Fruit fly (Drosophila melanogaster) whole organism, prepupa: ENCODE measurements around the gene inaF-A.

Experiments used
- Blimp-1 ChIP-seq: fragments of 200-800 bp; sonication (Bioruptor generic); optimal IDR thresholded peaks from 3 replicates; lab custom pipeline; 2017; ENCODE audit warnings: missing biosample characterization, missing genetic modification characterization, mild to moderate bottlenecking, moderate library complexity, missing genetic modification reagents
- CG11294 ChIP-seq: fragments of 200-800 bp; sonication (Bioruptor generic); IDR thresholded peaks from 2 replicates; pipeline ENCODE4 v1.3.6; 2022; ENCODE audit warnings: missing biosample characterization, missing genetic modification characterization
- CG11762 ChIP-seq: fragments of 200-800 bp; sonication (Bioruptor generic); optimal IDR thresholded peaks from 3 replicates; lab custom pipeline; 2016; ENCODE audit warnings: missing biosample characterization, missing genetic modification characterization; ENCODE audit not compliant: insufficient read depth
- CG11902 ChIP-seq: fragments of 200-800 bp; sonication (Bioruptor generic); optimal IDR thresholded peaks from 3 replicates; lab custom pipeline; 2016; ENCODE audit warnings: missing biosample characterization, missing genetic modification characterization
- CG15336 ChIP-seq: fragments of 200-800 bp; sonication (Bioruptor generic); IDR thresholded peaks from 2 replicates; pipeline ENCODE4 v1.3.6; 2022; ENCODE audit warnings: missing biosample characterization, missing genetic modification characterization
- CG16779 ChIP-seq: fragments of 200-800 bp; sonication (Bioruptor generic); optimal IDR thresholded peaks from 3 replicates; lab custom pipeline; 2017; ENCODE audit warnings: missing biosample characterization, mild to moderate bottlenecking, missing genetic modification characterization
- CG3032 ChIP-seq: fragments of 200-800 bp; optimal IDR thresholded peaks from 2 replicates; lab custom pipeline; 2019; ENCODE audit warnings: missing biosample characterization, mild to moderate bottlenecking, missing genetic modification characterization, moderate library complexity
- CG31627 ChIP-seq: fragments of 200-800 bp; sonication (Bioruptor generic); optimal IDR thresholded peaks from 3 replicates; lab custom pipeline; 2016; ENCODE audit warnings: missing biosample characterization, missing genetic modification characterization
- CG32006 ChIP-seq: fragments of 200-800 bp; sonication (Bioruptor generic); optimal IDR thresholded peaks from 3 replicates; lab custom pipeline; 2017; ENCODE audit warnings: missing biosample characterization, mild to moderate bottlenecking, missing genetic modification characterization
- CG34406 ChIP-seq: fragments of 200-800 bp; sonication (Bioruptor generic); optimal IDR thresholded peaks from 3 replicates; lab custom pipeline; 2016; ENCODE audit warnings: missing biosample characterization, missing genetic modification characterization
- CG6163 ChIP-seq: fragments of 200-800 bp; sonication (Bioruptor generic); IDR thresholded peaks from 3 replicates; pipeline ENCODE4 v1.3.6; 2022; ENCODE audit warnings: missing biosample characterization, missing genetic modification characterization
- CG6276 ChIP-seq: fragments of 200-800 bp; sonication (Bioruptor generic); optimal IDR thresholded peaks from 2 replicates; lab custom pipeline; 2017; ENCODE audit warnings: missing biosample characterization, mild to moderate bottlenecking, missing genetic modification characterization
- CG6808 ChIP-seq: fragments of 200-800 bp; sonication (Bioruptor generic); optimal IDR thresholded peaks from 3 replicates; lab custom pipeline; 2017; ENCODE audit warnings: missing biosample characterization, missing genetic modification characterization, mild to moderate bottlenecking, moderate library complexity, missing genetic modification reagents
- CG6854 ChIP-seq: fragments of 200-800 bp; sonication (Bioruptor generic); optimal IDR thresholded peaks from 2 replicates; lab custom pipeline; 2017; ENCODE audit warnings: missing biosample characterization, mild to moderate bottlenecking, missing genetic modification characterization
- CG7368 ChIP-seq: fragments of 200-800 bp; sonication (Bioruptor generic); optimal IDR thresholded peaks from 3 replicates; lab custom pipeline; 2016; ENCODE audit warnings: missing biosample characterization, missing genetic modification characterization
- CG8119 ChIP-seq: fragments of 200-800 bp; sonication (Bioruptor generic); IDR thresholded peaks from 3 replicates; pipeline ENCODE4 v1.3.6; 2022; ENCODE audit warnings: missing biosample characterization, missing genetic modification characterization
- CG8319 ChIP-seq: fragments of 200-800 bp; sonication (Bioruptor generic); optimal IDR thresholded peaks from 3 replicates; lab custom pipeline; 2016; ENCODE audit warnings: missing biosample characterization, missing genetic modification characterization
- CG8632 ChIP-seq: fragments of 200-800 bp; sonication (Bioruptor generic); optimal IDR thresholded peaks from 3 replicates; lab custom pipeline; 2016; ENCODE audit warnings: missing biosample characterization, missing genetic modification characterization
- CG9139 ChIP-seq: fragments of 200-800 bp; sonication (Bioruptor generic); optimal IDR thresholded peaks from 3 replicates; lab custom pipeline; 2017; ENCODE audit warnings: missing biosample characterization, mild to moderate bottlenecking, missing genetic modification characterization
- Eip75B ChIP-seq: fragments of 200-800 bp; sonication (Bioruptor generic); optimal IDR thresholded peaks from 3 replicates; lab custom pipeline; 2016; ENCODE audit warnings: missing biosample characterization, missing genetic modification characterization
- Eip78C ChIP-seq: fragments of 200-800 bp; sonication (Bioruptor generic); peaks from one replicate; lab custom pipeline; 2016; ENCODE audit warnings: missing biosample characterization, missing genetic modification characterization
- Ets21C ChIP-seq: fragments of 200-800 bp; sonication (Bioruptor generic); optimal IDR thresholded peaks from 3 replicates; lab custom pipeline; 2016; ENCODE audit warnings: missing biosample characterization, missing genetic modification characterization
- Hr38 ChIP-seq: sonication (Bioruptor generic); optimal IDR thresholded peaks from 2 replicates; lab custom pipeline; 2016; ENCODE audit warnings: missing biosample characterization, missing genetic modification characterization
- Hr39 ChIP-seq: fragments of 200-800 bp; sonication (Bioruptor generic); optimal IDR thresholded peaks from 2 replicates; lab custom pipeline; 2016; ENCODE audit warnings: missing biosample characterization, missing genetic modification characterization
- Hr4 ChIP-seq: fragments of 200-800 bp; sonication (Bioruptor generic); optimal IDR thresholded peaks from 3 replicates; lab custom pipeline; 2016; ENCODE audit warnings: missing biosample characterization, missing genetic modification characterization
- Lpt ChIP-seq: fragments of 200-800 bp; sonication (Bioruptor generic); optimal IDR thresholded peaks from 3 replicates; lab custom pipeline; 2016; ENCODE audit warnings: missing biosample characterization, missing genetic modification characterization
- Smox ChIP-seq: fragments of 200-800 bp; sonication (Bioruptor generic); optimal IDR thresholded peaks from 3 replicates; lab custom pipeline; 2016; ENCODE audit warnings: missing biosample characterization, missing genetic modification characterization
- Sox102F ChIP-seq: fragments of 200-800 bp; sonication (Bioruptor generic); optimal IDR thresholded peaks from 2 replicates; lab custom pipeline; 2016; ENCODE audit warnings: missing biosample characterization, mild to moderate bottlenecking, missing genetic modification characterization
- Sox14 ChIP-seq: fragments of 200-800 bp; sonication (Bioruptor generic); optimal IDR thresholded peaks from 3 replicates; lab custom pipeline; 2016; ENCODE audit warnings: missing biosample characterization, missing genetic modification characterization
- Sox15 ChIP-seq: fragments of 200-800 bp; sonication (Bioruptor generic); optimal IDR thresholded peaks from 3 replicates; lab custom pipeline; 2016; ENCODE audit warnings: missing biosample characterization, missing genetic modification characterization
- achi ChIP-seq: fragments of 200-800 bp; sonication (Bioruptor generic); optimal IDR thresholded peaks from 3 replicates; lab custom pipeline; 2016; ENCODE audit warnings: missing biosample characterization, missing genetic modification characterization
- acj6 ChIP-seq: fragments of 200-800 bp; sonication (Bioruptor generic); optimal IDR thresholded peaks from 3 replicates; lab custom pipeline; 2016; ENCODE audit warnings: missing biosample characterization, missing genetic modification characterization
- cyc ChIP-seq: fragments of 200-800 bp; sonication (Bioruptor generic); optimal IDR thresholded peaks from 3 replicates; lab custom pipeline; 2016; ENCODE audit warnings: missing biosample characterization, missing genetic modification characterization
- dac ChIP-seq: fragments of 200-800 bp; sonication (Bioruptor generic); optimal IDR thresholded peaks from 2 replicates; lab custom pipeline; 2017; ENCODE audit warnings: missing biosample characterization, mild to moderate bottlenecking, missing genetic modification characterization
- dsx ChIP-seq: fragments of 200-800 bp; optimal IDR thresholded peaks from 3 replicates; lab custom pipeline; 2019; ENCODE audit warnings: missing biosample characterization, mild to moderate bottlenecking, missing genetic modification characterization, moderate library complexity; ENCODE audit not compliant: poor library complexity, severe bottlenecking
- esn ChIP-seq: fragments of 200-800 bp; sonication (Bioruptor generic); optimal IDR thresholded peaks from 2 replicates; lab custom pipeline; 2016; ENCODE audit warnings: missing biosample characterization, mild to moderate bottlenecking, missing genetic modification characterization, moderate library complexity
- fd59A ChIP-seq: fragments of 200-800 bp; sonication (Bioruptor generic); optimal IDR thresholded peaks from 2 replicates; lab custom pipeline; 2017; ENCODE audit warnings: missing biosample characterization, mild to moderate bottlenecking, missing genetic modification characterization, missing genetic modification reagents
- fd85E ChIP-seq: fragments of 200-800 bp; sonication (Bioruptor generic); optimal IDR thresholded peaks from 3 replicates; lab custom pipeline; 2016; ENCODE audit warnings: missing biosample characterization, missing genetic modification characterization
- fkh ChIP-seq: fragments of 200-800 bp; sonication (Bioruptor generic); optimal IDR thresholded peaks from 3 replicates; lab custom pipeline; 2017; ENCODE audit warnings: missing biosample characterization, mild to moderate bottlenecking, missing genetic modification characterization, moderate library complexity
- lz ChIP-seq: fragments of 200-800 bp; sonication (Bioruptor generic); optimal IDR thresholded peaks from 3 replicates; lab custom pipeline; 2016; ENCODE audit warnings: missing biosample characterization, missing genetic modification characterization
- net ChIP-seq: fragments of 200-800 bp; sonication (Bioruptor generic); optimal IDR thresholded peaks from 3 replicates; lab custom pipeline; 2016; ENCODE audit warnings: missing biosample characterization, missing genetic modification characterization
- salr ChIP-seq, 2 experiments: fragments of 200-800 bp; sonication (Bioruptor generic); optimal IDR thresholded peaks; 3 replicates each; lab custom pipeline; 2016 to 2018; ENCODE audit warnings: missing biosample characterization in 2 of 2, missing genetic modification characterization in 2 of 2, mild to moderate bottlenecking in 1 of 2
- ss ChIP-seq, 2 experiments: fragments of 200-800 bp; sonication (Bioruptor generic); optimal IDR thresholded peaks; 2 replicates in 1 of 2; 3 replicates in 1 of 2; lab custom pipeline; 2017 to 2018; ENCODE audit warnings: mild to moderate bottlenecking in 2 of 2, missing biosample characterization in 2 of 2, missing genetic modification characterization in 2 of 2, moderate library complexity in 1 of 2
- svp ChIP-seq: fragments of 200-800 bp; sonication (Bioruptor generic); peaks from one replicate; lab custom pipeline; 2016; ENCODE audit warnings: missing biosample characterization, missing genetic modification characterization
- vri ChIP-seq: fragments of 200-800 bp; sonication (Bioruptor generic); optimal IDR thresholded peaks from 3 replicates; lab custom pipeline; 2016; ENCODE audit warnings: missing biosample characterization, mild to moderate bottlenecking, missing genetic modification characterization

The inaF-A gene

DNA sequence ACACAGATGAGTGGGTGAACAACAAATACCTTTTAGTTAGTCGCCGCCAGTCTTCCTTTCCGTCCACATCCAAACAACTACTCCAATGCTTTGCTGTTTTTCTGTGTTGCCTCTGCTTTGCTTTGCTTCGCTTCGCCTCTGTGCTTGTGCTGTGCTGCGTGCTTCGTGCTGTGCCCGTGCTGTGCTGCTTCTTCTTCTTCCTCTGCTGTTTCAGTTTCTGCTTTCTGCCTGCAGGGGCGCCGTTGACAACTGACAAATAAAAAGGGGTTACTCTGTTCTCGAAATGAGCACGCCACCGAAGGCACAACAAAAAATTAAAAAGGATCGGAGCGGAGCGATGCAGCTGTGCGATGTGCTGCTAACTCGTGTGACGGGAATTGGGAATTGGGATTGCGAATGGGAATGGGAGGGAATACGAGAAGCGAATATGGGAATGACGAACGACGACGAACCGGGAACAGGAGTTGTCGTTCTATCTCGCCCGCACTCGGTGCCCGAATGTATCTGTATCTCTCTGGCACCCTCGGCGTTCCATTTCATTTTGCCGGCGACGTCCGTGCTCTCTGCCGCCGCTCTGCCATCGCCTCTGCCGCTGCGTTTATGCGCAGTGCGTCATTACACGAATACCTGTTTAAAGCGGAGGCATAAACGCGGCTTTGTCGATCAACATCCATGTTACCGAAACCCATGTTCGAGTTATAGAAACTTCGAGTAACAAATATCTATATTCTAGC lies 19.0 kb downstream of the inaF-A start (continued):
- no peak for TF ChIP-seq Lpt
- TF ChIP-seq CG16779 (tag; lab: Kevin White, UChicago) = peak; percentile 14
- peak; percentile 67 for TF ChIP-seq CG15336 (GFP tag; lab: Robert Waterston, UW)
- peak; percentile 49 for TF ChIP-seq Sox102F (GFP tag; lab: Kevin White, UChicago)
- TF ChIP-seq CG31627 = peak; percentile 9
- no peak for TF ChIP-seq CG7368 (GFP tag; lab: Kevin White, UChicago)
- peak; percentile 31 for TF ChIP-seq dac (GFP tag; lab: Kevin White, UChicago)
- TF ChIP-seq Smox (GFP tag; lab: Kevin White, UChicago) = no peak
- TF ChIP-seq CG32006 = peak; percentile 66
- TF ChIP-seq CG8632 (GFP tag; lab: Kevin White, UChicago) = no peak
- TF ChIP-seq lz (GFP tag; lab: Kevin White, UChicago) = peak; percentile 58
- TF ChIP-seq Ets21C = no peak
- peak; percentile 80 for TF ChIP-seq Eip78C (GFP tag; lab: Kevin White, UChicago)
- peak in 1 of 2 experiments; percentile 42 for TF ChIP-seq ss (GFP tag; optimal IDR thresholded peaks at IDR 0.05; lab: Kevin White, UChicago)
- peak; percentile 58 for TF ChIP-seq CG6808 (GFP tag; lab: Kevin White, UChicago)
- no peak for TF ChIP-seq CG6276 (GFP tag; lab: Kevin White, UChicago)
- no peak for TF ChIP-seq Sox15 (GFP tag; lab: Kevin White, UChicago)
- TF ChIP-seq CG8119 = peak; percentile 40; the same call in 1 of the 3 replicates
- no peak for TF ChIP-seq fd59A (GFP tag; lab: Kevin White, UChicago)
- TF ChIP-seq achi (GFP tag; lab: Kevin White, UChicago) = peak; percentile 29
- TF ChIP-seq net (GFP tag; lab: Kevin White, UChicago) = no peak
- TF ChIP-seq CG34406 (GFP tag; lab: Kevin White, UChicago) = peak; percentile 46
- TF ChIP-seq cyc (GFP tag; lab: Kevin White, UChicago) = peak; percentile 15
- TF ChIP-seq CG11294 = peak; percentile 55
- peak; percentile 83 for TF ChIP-seq CG6163 (GFP tag; lab: Robert Waterston, UW)
- TF ChIP-seq dsx (GFP tag; lab: Kevin White, UChicago) = no peak
- no peak for TF ChIP-seq Hr39 (GFP tag; lab: Kevin White, UChicago)
- peak; percentile 50 for TF ChIP-seq Hr4 (GFP tag; lab: Kevin White, UChicago)

dm6 chrX:11713808-11714528 lies 19.7 kb downstream of the inaF-A start:
- TF ChIP-seq CG8632 (GFP tag; lab: Kevin White, UChicago) (peak; percentile 41), CG11762 (GFP tag; lab: Kevin White, UChicago) (no peak), ss (GFP tag; optimal IDR thresholded peaks at IDR 0.05; lab: Kevin White, UChicago) (peak; percentile 66 to 87), fkh (GFP tag; lab: Kevin White, UChicago) (peak; percentile 70), CG15336 (GFP tag; lab: Robert Waterston, UW) (peak; percentile 60), CG6276 (GFP tag; lab: Kevin White, UChicago) (peak; percentile 57), esn (GFP tag; lab: Kevin White, UChicago) (no peak), CG11902 (GFP tag; lab: Kevin White, UChicago) (no peak), Lpt (peak; percentile 59), Sox15 (GFP tag; lab: Kevin White, UChicago) (no peak), Hr39 (GFP tag; lab: Kevin White, UChicago) (no peak), acj6 (GFP tag; lab: Kevin White, UChicago) (no peak), CG9139 (GFP tag; lab: Kevin White, UChicago) (peak; percentile 45), CG8319 (GFP tag; lab: Kevin White, UChicago) (no peak), dsx (GFP tag; lab: Kevin White, UChicago) (peak; percentile 51), salr (GFP tag; optimal IDR thresholded peaks at IDR 0.05; lab: Kevin White, UChicago) (no peak), vri (GFP tag; lab: Kevin White, UChicago) (peak; percentile 68), Hr38 (no peak), CG3032 (tag; lab: Kevin White, UChicago) (no peak), Eip75B (peak; percentile 22), Hr4 (GFP tag; lab: Kevin White, UChicago) (no peak), CG31627 (no peak), fd85E (peak; percentile 5), Sox102F (GFP tag; lab: Kevin White, UChicago) (no peak), net (GFP tag; lab: Kevin White, UChicago) (no peak), Ets21C (no peak), Blimp-1 (GFP tag; lab: Kevin White, UChicago) (no peak), svp (GFP tag; lab: Kevin White, UChicago) (no peak), Sox14 (peak; percentile 36), Smox (GFP tag; lab: Kevin White, UChicago) (peak; percentile 32), CG6854 (GFP tag; lab: Kevin White, UChicago) (peak; percentile 53), CG7368 (GFP tag; lab: Kevin White, UChicago) (no peak)
